Worm (Caenorhabditis elegans): ENCODE results near the gene C45G9.6.

DNA sequence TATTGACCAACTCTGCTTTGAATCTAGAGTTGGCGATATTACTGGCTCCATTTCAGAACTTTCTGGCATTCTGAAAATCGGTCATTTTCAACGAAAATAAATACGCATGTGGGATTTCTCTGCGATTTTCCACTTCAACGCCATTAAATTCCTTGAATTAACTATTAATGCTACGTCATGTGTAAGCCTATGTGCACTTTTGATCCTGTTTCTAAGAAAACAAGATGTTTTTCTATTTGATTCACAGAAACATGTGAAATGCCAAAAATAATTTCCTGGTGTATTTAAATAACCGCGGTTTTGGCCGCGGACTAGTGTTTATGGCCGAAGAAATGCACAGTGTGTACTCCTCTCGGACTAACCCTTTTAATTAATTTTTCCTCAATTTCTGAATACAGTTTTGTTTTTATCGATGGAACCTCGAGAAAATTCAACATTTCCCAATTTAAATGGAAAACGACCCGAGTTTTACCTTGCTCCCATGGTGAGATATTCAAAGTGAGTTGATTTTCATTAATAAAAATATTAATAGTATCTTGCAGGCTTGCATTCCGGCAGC lies 32.5 kb downstream of the C45G9.6 start, which contains the start of the genes C45G9.11 and C45G9.2:
- TF ChIP-seq lin-11 (tag; optimal IDR thresholded peaks at IDR 0.05) (no peak), npax-4 (tag; optimal IDR thresholded peaks at IDR 0.05) (no peak), fkh-10 (GFP tag; optimal IDR thresholded peaks at IDR 0.05) (no peak), F13H6.1 (tag; optimal IDR thresholded peaks at IDR 0.05) (peak; percentile 45), odd-2 (tag; optimal IDR thresholded peaks at IDR 0.05) (no peak), fax-1 (tag; optimal IDR thresholded peaks at IDR 0.05) (peak; percentile 19), rnt-1 (tag; optimal IDR thresholded peaks at IDR 0.05) (peak; percentile 74), gmeb-2 (tag; optimal IDR thresholded peaks at IDR 0.05) (no peak)
